Fruit fly (Drosophila melanogaster) whole organism, prepupa: ENCODE data around the gene CG13046.

Experiments
- Blimp-1 ChIP-seq: fragments of 200-800 bp; sonication (Bioruptor generic); optimal IDR thresholded peaks from 3 replicates; lab custom pipeline; 2017; ENCODE audit warnings: missing biosample characterization, missing genetic modification characterization, mild to moderate bottlenecking, moderate library complexity, missing genetic modification reagents
- CG10631 ChIP-seq: fragments of 200-800 bp; sonication (Bioruptor generic); optimal IDR thresholded peaks from 2 replicates; lab custom pipeline; 2016; ENCODE audit warnings: missing biosample characterization, missing genetic modification characterization
- CG10669 ChIP-seq: fragments of 200-800 bp; sonication (Bioruptor generic); optimal IDR thresholded peaks from 3 replicates; lab custom pipeline; 2018; ENCODE audit warnings: missing biosample characterization, mild to moderate bottlenecking, missing genetic modification characterization, moderate library complexity
- CG11762 ChIP-seq: fragments of 200-800 bp; sonication (Bioruptor generic); optimal IDR thresholded peaks from 3 replicates; lab custom pipeline; 2016; ENCODE audit warnings: missing biosample characterization, missing genetic modification characterization; ENCODE audit not compliant: insufficient read depth
- CG15336 ChIP-seq: fragments of 200-800 bp; sonication (Bioruptor generic); IDR thresholded peaks from 2 replicates; pipeline ENCODE4 v1.3.6; 2022; ENCODE audit warnings: missing biosample characterization, missing genetic modification characterization
- CG16779 ChIP-seq: fragments of 200-800 bp; sonication (Bioruptor generic); optimal IDR thresholded peaks from 3 replicates; lab custom pipeline; 2017; ENCODE audit warnings: missing biosample characterization, mild to moderate bottlenecking, missing genetic modification characterization
- CG3032 ChIP-seq: fragments of 200-800 bp; optimal IDR thresholded peaks from 2 replicates; lab custom pipeline; 2019; ENCODE audit warnings: missing biosample characterization, mild to moderate bottlenecking, missing genetic modification characterization, moderate library complexity
- CG31627 ChIP-seq: fragments of 200-800 bp; sonication (Bioruptor generic); optimal IDR thresholded peaks from 3 replicates; lab custom pipeline; 2016; ENCODE audit warnings: missing biosample characterization, missing genetic modification characterization
- CG32006 ChIP-seq: fragments of 200-800 bp; sonication (Bioruptor generic); optimal IDR thresholded peaks from 3 replicates; lab custom pipeline; 2017; ENCODE audit warnings: missing biosample characterization, mild to moderate bottlenecking, missing genetic modification characterization
- CG3919 ChIP-seq: fragments of 200-800 bp; sonication (Bioruptor generic); optimal IDR thresholded peaks from 3 replicates; lab custom pipeline; 2016; ENCODE audit warnings: missing biosample characterization, missing genetic modification characterization
- CG4318 ChIP-seq: fragments of 200-800 bp; sonication (Bioruptor generic); optimal IDR thresholded peaks from 3 replicates; lab custom pipeline; 2017; ENCODE audit warnings: missing biosample characterization, mild to moderate bottlenecking, missing genetic modification characterization
- CG6163 ChIP-seq: fragments of 200-800 bp; sonication (Bioruptor generic); IDR thresholded peaks from 3 replicates; pipeline ENCODE4 v1.3.6; 2022; ENCODE audit warnings: missing biosample characterization, missing genetic modification characterization
- CG6276 ChIP-seq: fragments of 200-800 bp; sonication (Bioruptor generic); optimal IDR thresholded peaks from 2 replicates; lab custom pipeline; 2017; ENCODE audit warnings: missing biosample characterization, mild to moderate bottlenecking, missing genetic modification characterization
- CG6854 ChIP-seq: fragments of 200-800 bp; sonication (Bioruptor generic); optimal IDR thresholded peaks from 2 replicates; lab custom pipeline; 2017; ENCODE audit warnings: missing biosample characterization, mild to moderate bottlenecking, missing genetic modification characterization
- CG7368 ChIP-seq: fragments of 200-800 bp; sonication (Bioruptor generic); optimal IDR thresholded peaks from 3 replicates; lab custom pipeline; 2016; ENCODE audit warnings: missing biosample characterization, missing genetic modification characterization
- CG8119 ChIP-seq: fragments of 200-800 bp; sonication (Bioruptor generic); IDR thresholded peaks from 3 replicates; pipeline ENCODE4 v1.3.6; 2022; ENCODE audit warnings: missing biosample characterization, missing genetic modification characterization
- CG8319 ChIP-seq: fragments of 200-800 bp; sonication (Bioruptor generic); optimal IDR thresholded peaks from 3 replicates; lab custom pipeline; 2016; ENCODE audit warnings: missing biosample characterization, missing genetic modification characterization
- CG8632 ChIP-seq: fragments of 200-800 bp; sonication (Bioruptor generic); optimal IDR thresholded peaks from 3 replicates; lab custom pipeline; 2016; ENCODE audit warnings: missing biosample characterization, missing genetic modification characterization
- Eip93F ChIP-seq: fragments of 200-800 bp; sonication (Bioruptor generic); optimal IDR thresholded peaks from 2 replicates; lab custom pipeline; 2016; ENCODE audit warnings: missing biosample characterization, mild to moderate bottlenecking, missing genetic modification characterization
- Ets96B ChIP-seq: fragments of 200-800 bp; optimal IDR thresholded peaks from 2 replicates; lab custom pipeline; 2019; ENCODE audit warnings: missing biosample characterization, mild to moderate bottlenecking, missing genetic modification characterization, moderate library complexity
- Gug ChIP-seq: fragments of 200-800 bp; sonication (Bioruptor generic); IDR thresholded peaks from 2 replicates; pipeline ENCODE4 v1.3.6; 2022; ENCODE audit warnings: missing biosample characterization, missing genetic modification characterization
- Hr38 ChIP-seq: sonication (Bioruptor generic); optimal IDR thresholded peaks from 2 replicates; lab custom pipeline; 2016; ENCODE audit warnings: missing biosample characterization, missing genetic modification characterization
- Lpt ChIP-seq: fragments of 200-800 bp; sonication (Bioruptor generic); optimal IDR thresholded peaks from 3 replicates; lab custom pipeline; 2016; ENCODE audit warnings: missing biosample characterization, missing genetic modification characterization
- Smox ChIP-seq: fragments of 200-800 bp; sonication (Bioruptor generic); optimal IDR thresholded peaks from 3 replicates; lab custom pipeline; 2016; ENCODE audit warnings: missing biosample characterization, missing genetic modification characterization
- Sox14 ChIP-seq: fragments of 200-800 bp; sonication (Bioruptor generic); optimal IDR thresholded peaks from 3 replicates; lab custom pipeline; 2016; ENCODE audit warnings: missing biosample characterization, missing genetic modification characterization
- cyc ChIP-seq: fragments of 200-800 bp; sonication (Bioruptor generic); optimal IDR thresholded peaks from 3 replicates; lab custom pipeline; 2016; ENCODE audit warnings: missing biosample characterization, missing genetic modification characterization
- dsx ChIP-seq: fragments of 200-800 bp; optimal IDR thresholded peaks from 3 replicates; lab custom pipeline; 2019; ENCODE audit warnings: missing biosample characterization, mild to moderate bottlenecking, missing genetic modification characterization, moderate library complexity; ENCODE audit not compliant: poor library complexity, severe bottlenecking
- eg ChIP-seq: fragments of 200-800 bp; sonication (Bioruptor generic); IDR thresholded peaks from 3 replicates; pipeline ENCODE4 v1.3.6; 2022; ENCODE audit warnings: missing biosample characterization, missing genetic modification characterization
- esn ChIP-seq: fragments of 200-800 bp; sonication (Bioruptor generic); optimal IDR thresholded peaks from 2 replicates; lab custom pipeline; 2016; ENCODE audit warnings: missing biosample characterization, mild to moderate bottlenecking, missing genetic modification characterization, moderate library complexity
- fd59A ChIP-seq: fragments of 200-800 bp; sonication (Bioruptor generic); optimal IDR thresholded peaks from 2 replicates; lab custom pipeline; 2017; ENCODE audit warnings: missing biosample characterization, mild to moderate bottlenecking, missing genetic modification characterization, missing genetic modification reagents
- fkh ChIP-seq: fragments of 200-800 bp; sonication (Bioruptor generic); optimal IDR thresholded peaks from 3 replicates; lab custom pipeline; 2017; ENCODE audit warnings: missing biosample characterization, mild to moderate bottlenecking, missing genetic modification characterization, moderate library complexity
- net ChIP-seq: fragments of 200-800 bp; sonication (Bioruptor generic); optimal IDR thresholded peaks from 3 replicates; lab custom pipeline; 2016; ENCODE audit warnings: missing biosample characterization, missing genetic modification characterization
- pdm3 ChIP-seq: fragments of 200-800 bp; sonication (Bioruptor generic); optimal IDR thresholded peaks from 3 replicates; lab custom pipeline; 2016; ENCODE audit warnings: missing biosample characterization, missing genetic modification characterization
- ss ChIP-seq, 2 experiments: fragments of 200-800 bp; sonication (Bioruptor generic); optimal IDR thresholded peaks; 2 replicates in 1 of 2; 3 replicates in 1 of 2; lab custom pipeline; 2017 to 2018; ENCODE audit warnings: mild to moderate bottlenecking in 2 of 2, missing biosample characterization in 2 of 2, missing genetic modification characterization in 2 of 2, moderate library complexity in 1 of 2
- svp ChIP-seq: fragments of 200-800 bp; sonication (Bioruptor generic); peaks from one replicate; lab custom pipeline; 2016; ENCODE audit warnings: missing biosample characterization, missing genetic modification characterization

CG13046 gene

DNA sequence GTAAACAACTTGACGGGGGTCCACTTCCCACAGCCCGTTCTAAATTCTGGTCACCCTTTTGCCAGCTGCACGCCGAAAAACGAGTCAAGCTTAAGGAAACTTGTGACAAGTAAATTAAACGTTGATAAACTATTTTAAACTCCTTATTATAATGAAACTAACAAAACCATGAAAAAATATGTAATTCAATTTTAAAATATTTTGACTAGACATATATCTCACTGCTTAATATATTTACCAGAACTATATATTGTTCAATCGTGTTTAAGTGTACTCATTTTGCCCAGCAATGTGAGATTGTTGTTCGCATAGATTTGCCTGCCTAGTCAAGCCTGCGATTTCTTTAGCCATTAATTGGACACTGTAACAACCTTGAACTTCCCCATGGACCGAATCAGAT, 28.7 kb downstream of the CG13046 start, which contains the start of gene CG13053 (continued):
- TF ChIP-seq Eip93F (GFP tag; lab: Kevin White, UChicago), result no peak
- no peak for TF ChIP-seq pdm3 (GFP tag; lab: Kevin White, UChicago)
- no peak for TF ChIP-seq CG11762 (GFP tag; lab: Kevin White, UChicago)
- TF ChIP-seq Lpt, result no peak
- no peak for TF ChIP-seq cyc (GFP tag; lab: Kevin White, UChicago)
- peak; percentile 74 for TF ChIP-seq CG3032
- TF ChIP-seq CG32006 (GFP tag; lab: Kevin White, UChicago), result no peak
- no peak for TF ChIP-seq CG15336 (GFP tag; lab: Robert Waterston, UW)
- peak; percentile 10 for TF ChIP-seq CG16779 (tag; lab: Kevin White, UChicago)
- no peak for TF ChIP-seq CG31627
- no peak for TF ChIP-seq Hr38

dm6 chr3L:16257118-16257627, 31.0 kb downstream of the CG13046 start, which contains the start of gene CG13054:
CG13054 (minus strand) TSS chr3L:16257191.
- TF ChIP-seq CG10631, result no peak
- TF ChIP-seq pdm3 (GFP tag; lab: Kevin White, UChicago), result no peak
- no peak for TF ChIP-seq eg (GFP tag; lab: Robert Waterston, UW)
- TF ChIP-seq esn (GFP tag; lab: Kevin White, UChicago), result no peak
- TF ChIP-seq Lpt, result no peak
- TF ChIP-seq Sox14 (GFP tag; lab: Kevin White, UChicago), result no peak
- no peak for TF ChIP-seq Gug (GFP tag; lab: Robert Waterston, UW)
- no peak for TF ChIP-seq net (GFP tag; lab: Kevin White, UChicago)
- TF ChIP-seq CG8632 (GFP tag; lab: Kevin White, UChicago), result no peak
- TF ChIP-seq CG6163 (GFP tag; lab: Robert Waterston, UW), result no peak
- TF ChIP-seq CG8319 (GFP tag; lab: Kevin White, UChicago), result no peak
- no peak for TF ChIP-seq cyc (GFP tag; lab: Kevin White, UChicago)
- no peak for TF ChIP-seq dsx (GFP tag; lab: Kevin White, UChicago)
- TF ChIP-seq CG7368 (GFP tag; lab: Kevin White, UChicago), result no peak
- TF ChIP-seq Hr38, result no peak
- TF ChIP-seq CG6276, result no peak
- no peak for TF ChIP-seq fkh
- no peak for TF ChIP-seq CG6854
- no peak for TF ChIP-seq fd59A (GFP tag; lab: Kevin White, UChicago)

DNA sequence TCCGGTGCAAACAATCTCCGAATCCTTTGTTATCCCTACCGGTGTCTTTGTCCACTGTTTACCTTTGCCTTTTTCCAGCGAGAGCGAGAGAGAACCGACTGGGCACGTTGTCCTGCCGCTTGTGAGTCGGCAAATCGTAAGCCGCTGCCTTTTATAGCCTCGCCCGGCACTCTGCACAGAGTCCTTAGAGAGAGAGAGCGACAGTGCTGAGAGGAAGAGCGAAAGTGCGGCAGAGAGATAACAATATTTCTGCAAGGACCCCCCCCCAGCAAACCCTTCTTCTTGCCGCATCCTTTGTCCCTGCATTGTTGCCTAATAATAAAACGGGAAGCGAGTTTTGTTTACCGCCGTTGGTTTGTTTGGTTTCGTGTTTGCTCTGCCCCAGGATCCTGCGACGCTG, 36.0 kb downstream of the CG13046 start, which contains the start of gene CG13055:
Gene CG13055 (minus strand): TSS at position 101 of the 400 bp plus-strand sequence.
- TF ChIP-seq fkh, result no peak
- TF ChIP-seq CG3919, result no peak
- no peak for TF ChIP-seq CG10669
- TF ChIP-seq Ets96B (tag; lab: Kevin White, UChicago), result no peak
- TF ChIP-seq CG6163 (GFP tag; lab: Robert Waterston, UW), result no peak
- no peak for TF ChIP-seq eg (GFP tag; lab: Robert Waterston, UW)
- no peak for TF ChIP-seq Smox (GFP tag; lab: Kevin White, UChicago)

DNA sequence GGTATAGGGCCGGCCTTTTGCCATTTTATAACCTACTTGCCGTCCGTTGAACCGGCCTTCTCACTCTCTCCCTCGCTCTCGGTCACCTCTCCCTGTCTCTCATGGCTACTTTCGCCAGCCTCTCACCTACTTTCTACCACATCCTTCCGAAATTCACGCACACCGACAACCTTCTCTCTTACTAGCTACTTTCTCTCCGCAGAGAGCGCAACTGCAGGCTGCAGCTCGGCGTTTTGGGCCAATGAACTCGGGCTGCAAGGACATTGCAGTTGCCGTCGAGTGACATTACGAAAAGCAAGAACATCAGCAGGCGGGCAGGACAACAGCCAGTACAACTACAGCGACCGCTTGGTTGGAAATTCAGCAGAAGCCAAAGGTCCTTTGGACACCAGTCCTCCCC, 46.9 kb downstream of the CG13046 start:
- TF ChIP-seq CG8119 (GFP tag; lab: Robert Waterston, UW) (no peak), CG4318 (GFP tag; lab: Kevin White, UChicago) (no peak), Blimp-1 (GFP tag; lab: Kevin White, UChicago) (no peak), svp (no peak), ss (GFP tag; optimal IDR thresholded peaks at IDR 0.05; lab: Kevin White, UChicago) (no peak)
